Fruit fly (Drosophila melanogaster) whole organism, prepupa: ENCODE measurements around the gene EMC2B.

Experiments used
- Blimp-1 ChIP-seq: fragments of 200-800 bp; sonication (Bioruptor generic); optimal IDR thresholded peaks from 3 replicates; lab custom pipeline; 2017; ENCODE audit warnings: missing biosample characterization, missing genetic modification characterization, mild to moderate bottlenecking, moderate library complexity, missing genetic modification reagents
- CG10669 ChIP-seq: fragments of 200-800 bp; sonication (Bioruptor generic); optimal IDR thresholded peaks from 3 replicates; lab custom pipeline; 2018; ENCODE audit warnings: missing biosample characterization, mild to moderate bottlenecking, missing genetic modification characterization, moderate library complexity
- Met ChIP-seq: fragments of 200-800 bp; sonication (Bioruptor generic); optimal IDR thresholded peaks from 3 replicates; lab custom pipeline; 2016; ENCODE audit warnings: missing biosample characterization, missing genetic modification characterization
- vri ChIP-seq: fragments of 200-800 bp; sonication (Bioruptor generic); optimal IDR thresholded peaks from 3 replicates; lab custom pipeline; 2016; ENCODE audit warnings: missing biosample characterization, mild to moderate bottlenecking, missing genetic modification characterization

DNA sequence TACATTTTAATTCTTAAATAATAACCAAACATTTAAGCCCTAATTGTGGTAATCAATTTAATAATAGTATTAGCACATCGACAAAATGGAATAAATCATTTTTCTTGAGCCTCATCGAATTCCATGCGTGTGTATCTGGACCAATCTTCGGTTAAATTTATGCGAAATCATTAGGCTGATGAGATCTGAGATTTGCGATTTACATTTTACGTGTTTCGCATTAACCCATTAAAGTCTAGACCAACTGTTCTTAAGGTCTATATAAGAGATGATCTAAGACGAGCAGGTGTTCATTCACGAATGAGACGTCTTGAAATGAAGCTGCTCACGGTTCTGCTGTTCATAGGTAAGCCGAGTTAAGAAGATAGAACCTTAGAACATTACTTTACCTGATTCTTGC lies 39.8 kb upstream of the EMC2B start, which contains the start of gene CG31268:
- TF ChIP-seq Blimp-1 (GFP tag; lab: Kevin White, UChicago) (no peak), Met (GFP tag; lab: Kevin White, UChicago) (no peak), vri (GFP tag; lab: Kevin White, UChicago) (no peak), CG10669 (GFP tag; lab: Kevin White, UChicago) (no peak)
